Worm (Caenorhabditis elegans) whole organism, midembryonic: ENCODE measurements around the gene D1022.9.
A peak's percentile ranks its signal among the peaks of the same experiment; 100 is the strongest.

ENCODE experiments used
- T22C8.4 ChIP-seq: fragments of 200-800 bp; sonication (Bioruptor generic); IDR thresholded peaks from 2 replicates; pipeline ENCODE4 v1.3.6; 2022; ENCODE audit warnings: missing genetic modification characterization, missing compliant biosample characterization
- cog-1 ChIP-seq: sonication (generic microtip); optimal IDR thresholded peaks from 2 replicates; lab custom pipeline; 2016; ENCODE audit warnings: missing genetic modification characterization, missing compliant biosample characterization
- flt-1 ChIP-seq: fragments of 200-800 bp; sonication (Bioruptor generic); IDR thresholded peaks from 2 replicates; pipeline ENCODE4 v1.3.6; 2022; ENCODE audit warnings: missing genetic modification characterization, missing compliant biosample characterization
- klf-2 ChIP-seq: fragments of 200-800 bp; sonication (Bioruptor generic); conservative IDR thresholded peaks from 2 replicates; pipeline ENCODE4 v1.3.6; 2022; ENCODE audit warnings: missing genetic modification reagents, missing genetic modification characterization, missing compliant biosample characterization
- med-1 ChIP-seq: sonication (generic microtip); optimal IDR thresholded peaks from 2 replicates; lab custom pipeline; 2017; ENCODE audit warnings: missing genetic modification characterization, mild to moderate bottlenecking, missing compliant biosample characterization, antibody characterized with exemption, missing genetic modification reagents; ENCODE audit not compliant: insufficient read depth
- ref-1 ChIP-seq: fragments of 200-800 bp; sonication (Bioruptor generic); conservative IDR thresholded peaks from 2 replicates; pipeline ENCODE4 v1.3.6; 2022; ENCODE audit warnings: missing genetic modification reagents, missing genetic modification characterization, missing compliant biosample characterization
- tab-1 ChIP-seq: fragments of 200-800 bp; sonication (Bioruptor generic); IDR thresholded peaks from 2 replicates; pipeline ENCODE4 v1.3.6; 2022; ENCODE audit warnings: missing genetic modification characterization, missing compliant biosample characterization
- ztf-23 ChIP-seq: fragments of 200-800 bp; sonication (Bioruptor generic); IDR thresholded peaks from 2 replicates; pipeline ENCODE4 v1.3.6; 2022; ENCODE audit warnings: missing genetic modification reagents, missing genetic modification characterization, missing compliant biosample characterization
- ztf-29 ChIP-seq: fragments of 200-800 bp; sonication (Bioruptor generic); IDR thresholded peaks from 2 replicates; pipeline ENCODE4 v1.3.6; 2022; ENCODE audit warnings: missing genetic modification reagents, missing genetic modification characterization, missing compliant biosample characterization

Gene D1022.9

ce11 chrII:7478487-7479234 lies 10.8 kb downstream of the D1022.9 start, which contains the start of the genes aka-1 and ubc-6:
aka-1 (minus strand) TSS chrII:7478537.
ubc-6 (plus strand) TSS chrII:7479187.
- TF ChIP-seq tab-1 (GFP tag; lab: Robert Waterston, UW) (peak; percentile 78; the same call in 1 of the 2 replicates), med-1 (GFP tag; lab: Kevin White, UChicago) (no peak), ztf-29 (GFP tag; lab: Robert Waterston, UW) (no peak; the same call in 1 of the 2 replicates), cog-1 (tag; lab: Kevin White, UChicago) (peak; percentile 45), ztf-23 (GFP tag; lab: Robert Waterston, UW) (peak; percentile 80), klf-2 (GFP tag; lab: Robert Waterston, UW) (peak; percentile 66), flt-1 (GFP tag; lab: Robert Waterston, UW) (peak; percentile 74), T22C8.4 (GFP tag; lab: Robert Waterston, UW) (peak; percentile 64), ref-1 (0 out of 2 replicates have a peak, but pooled peaks have one; percentile 33)

ce11 chrII:7469318-7469717 lies 20.2 kb downstream of the D1022.9 start:
- TF ChIP-seq med-1 (GFP tag; lab: Kevin White, UChicago): no peak
- no peak for TF ChIP-seq ztf-23 (GFP tag; lab: Robert Waterston, UW)
- TF ChIP-seq flt-1 (GFP tag; lab: Robert Waterston, UW): no peak
- TF ChIP-seq ztf-29 (GFP tag; lab: Robert Waterston, UW): no peak

- TF ChIP-seq cog-1 (tag; lab: Kevin White, UChicago) (no peak), flt-1 (GFP tag; lab: Robert Waterston, UW) (no peak), ztf-29 (GFP tag; lab: Robert Waterston, UW) (no peak), med-1 (GFP tag; lab: Kevin White, UChicago) (no peak), tab-1 (GFP tag; lab: Robert Waterston, UW) (no peak), klf-2 (GFP tag; lab: Robert Waterston, UW) (no peak), ref-1 (no peak), ztf-23 (GFP tag; lab: Robert Waterston, UW) (no peak), T22C8.4 (GFP tag; lab: Robert Waterston, UW) (no peak)
Measured at ce11 chrII:7465519-7465918, 24.0 kb downstream of the D1022.9 start, which contains the start of gene sro-1. sro-1 (minus strand) TSS chrII:7465619.

- TF ChIP-seq med-1 (GFP tag; lab: Kevin White, UChicago) (no peak), cog-1 (tag; lab: Kevin White, UChicago) (no peak), ref-1 (no peak), ztf-23 (GFP tag; lab: Robert Waterston, UW) (no peak), tab-1 (GFP tag; lab: Robert Waterston, UW) (no peak), klf-2 (GFP tag; lab: Robert Waterston, UW) (no peak), T22C8.4 (GFP tag; lab: Robert Waterston, UW) (no peak), flt-1 (GFP tag; lab: Robert Waterston, UW) (no peak), ztf-29 (GFP tag; lab: Robert Waterston, UW) (no peak)
Measured at ce11 chrII:7459205-7459604, 30.3 kb downstream of the D1022.9 start, which contains the start of gene D1022.2. D1022.2 (plus strand) TSS chrII:7459505.

ce11 chrII:7458706-7459105 lies 30.8 kb downstream of the D1022.9 start, which contains the start of gene D1022.5:
D1022.5 (minus strand) TSS chrII:7458806.
- TF ChIP-seq flt-1 (GFP tag; lab: Robert Waterston, UW): no peak
- no peak for TF ChIP-seq cog-1 (tag; lab: Kevin White, UChicago)
- no peak for TF ChIP-seq ztf-23 (GFP tag; lab: Robert Waterston, UW)
- no peak for TF ChIP-seq ztf-29 (GFP tag; lab: Robert Waterston, UW)
- TF ChIP-seq tab-1 (GFP tag; lab: Robert Waterston, UW): no peak
- no peak for TF ChIP-seq T22C8.4 (GFP tag; lab: Robert Waterston, UW)
- TF ChIP-seq klf-2 (GFP tag; lab: Robert Waterston, UW): no peak

- TF ChIP-seq ztf-29 (GFP tag; lab: Robert Waterston, UW) (no peak), ref-1 (no peak), klf-2 (GFP tag; lab: Robert Waterston, UW) (no peak), cog-1 (tag; lab: Kevin White, UChicago) (no peak), flt-1 (GFP tag; lab: Robert Waterston, UW) (no peak), ztf-23 (GFP tag; lab: Robert Waterston, UW) (no peak), tab-1 (GFP tag; lab: Robert Waterston, UW) (no peak), med-1 (GFP tag; lab: Kevin White, UChicago) (no peak), T22C8.4 (GFP tag; lab: Robert Waterston, UW) (no peak)
Measured at ce11 chrII:7457210-7457609, 32.3 kb downstream of the D1022.9 start, which contains the start of gene D1022.4. D1022.4 (minus strand) TSS chrII:7457292.

ce11 chrII:7456184-7456583 lies 33.3 kb downstream of the D1022.9 start, which contains the start of gene D1022.3:
D1022.3 (minus strand) TSS chrII:7456284.
- TF ChIP-seq flt-1 (GFP tag; lab: Robert Waterston, UW) (no peak), ztf-29 (GFP tag; lab: Robert Waterston, UW) (no peak), T22C8.4 (GFP tag; lab: Robert Waterston, UW) (no peak), tab-1 (GFP tag; lab: Robert Waterston, UW) (no peak), klf-2 (GFP tag; lab: Robert Waterston, UW) (no peak), ref-1 (no peak), cog-1 (tag; lab: Kevin White, UChicago) (no peak), med-1 (GFP tag; lab: Kevin White, UChicago) (no peak), ztf-23 (GFP tag; lab: Robert Waterston, UW) (no peak)

- TF ChIP-seq klf-2 (GFP tag; lab: Robert Waterston, UW) (0 out of 2 replicates have a peak, but pooled peaks have one; percentile 49), flt-1 (GFP tag; lab: Robert Waterston, UW) (0 out of 2 replicates have a peak, but pooled peaks have one; percentile 11)
Measured at ce11 chrII:7446683-7447082, 42.8 kb downstream of the D1022.9 start.
